Fruit fly (Drosophila melanogaster) whole organism, embryonic: ENCODE data around the gene TrpRS.

Source experiments
- Ada2b ChIP-seq: fragments of 200-800 bp; sonication (Bioruptor generic); IDR thresholded peaks from 2 replicates; pipeline ENCODE4 v1.3.6; 2022; ENCODE audit warnings: missing biosample characterization, missing genetic modification characterization
- CG10366 ChIP-seq: fragments of 200-800 bp; sonication (Bioruptor generic); IDR thresholded peaks from 2 replicates; pipeline ENCODE4 v1.3.6; 2022; ENCODE audit warnings: missing biosample characterization, missing genetic modification characterization
- CG11696 ChIP-seq: fragments of 200-800 bp; sonication (Bioruptor generic); IDR thresholded peaks from 2 replicates; pipeline ENCODE4 v1.3.6; 2022; ENCODE audit warnings: missing biosample characterization, missing genetic modification characterization
- CG12071 ChIP-seq: fragments of 200-800 bp; sonication (Bioruptor generic); optimal IDR thresholded peaks from 3 replicates; lab custom pipeline; 2018; ENCODE audit warnings: missing biosample characterization, mild to moderate bottlenecking, missing genetic modification characterization
- CG12236 ChIP-seq: fragments of 200-800 bp; sonication (Bioruptor generic); optimal IDR thresholded peaks from 2 replicates; lab custom pipeline; 2016; ENCODE audit warnings: missing biosample characterization, missing genetic modification characterization
- CG13287 ChIP-seq: fragments of 200-800 bp; sonication (Bioruptor generic); IDR thresholded peaks from 2 replicates; pipeline ENCODE4 v1.3.6; 2022; ENCODE audit warnings: missing biosample characterization, missing genetic modification characterization; ENCODE audit not compliant: partially characterized antibody
- CG18619 ChIP-seq: fragments of 200-800 bp; sonication (Bioruptor generic); optimal IDR thresholded peaks from 3 replicates; lab custom pipeline; 2017; ENCODE audit warnings: missing biosample characterization, mild to moderate bottlenecking, missing genetic modification characterization
- CG18764 ChIP-seq: fragments of 200-800 bp; sonication (Bioruptor generic); optimal IDR thresholded peaks from 3 replicates; lab custom pipeline; 2016; ENCODE audit warnings: missing biosample characterization, missing genetic modification characterization
- CG2202 ChIP-seq: fragments of 200-800 bp; sonication (Bioruptor generic); optimal IDR thresholded peaks from 2 replicates; lab custom pipeline; 2018; ENCODE audit warnings: missing biosample characterization, mild to moderate bottlenecking, missing genetic modification characterization
- CG3281 ChIP-seq: fragments of 200-800 bp; sonication (Bioruptor generic); optimal IDR thresholded peaks from 3 replicates; lab custom pipeline; 2017; ENCODE audit warnings: missing biosample characterization, mild to moderate bottlenecking, missing genetic modification characterization
- CG3847 ChIP-seq: fragments of 200-800 bp; sonication (Bioruptor generic); IDR thresholded peaks from 2 replicates; pipeline ENCODE4 v1.3.6; 2022; ENCODE audit warnings: missing biosample characterization, missing genetic modification characterization
- CG42726 ChIP-seq: fragments of 200-800 bp; sonication (Bioruptor generic); IDR thresholded peaks from 2 replicates; pipeline ENCODE4 v1.3.6; 2022; ENCODE audit warnings: missing biosample characterization, missing genetic modification characterization; ENCODE audit not compliant: partially characterized antibody
- CG7556 ChIP-seq: fragments of 200-800 bp; sonication (Bioruptor generic); optimal IDR thresholded peaks from 2 replicates; lab custom pipeline; 2017; ENCODE audit warnings: missing biosample characterization, mild to moderate bottlenecking, missing genetic modification characterization
- CG8089 ChIP-seq: fragments of 200-800 bp; sonication (Bioruptor generic); optimal IDR thresholded peaks from 3 replicates; lab custom pipeline; 2016; ENCODE audit warnings: missing biosample characterization, missing genetic modification characterization
- D ChIP-seq, 2 experiments: fragments of 200-800 bp in 1 of 2; fragments of >200 bp in 1 of 2; sonication (Bioruptor generic) in 1 of 2; optimal IDR thresholded peaks; 2 replicates in 1 of 2; 3 replicates in 1 of 2; lab custom pipeline; 2017; ENCODE audit warnings: mild to moderate bottlenecking in 1 of 2, missing biosample characterization in 1 of 2, missing genetic modification characterization in 1 of 2, missing genetic modification reagents in 1 of 2
- E2f2 ChIP-seq: fragments of 200-800 bp; sonication (Bioruptor generic); IDR thresholded peaks from 2 replicates; pipeline ENCODE4 v1.3.6; 2022; ENCODE audit warnings: missing biosample characterization, missing genetic modification characterization
- HHEX ChIP-seq: fragments of 200-800 bp; sonication (Bioruptor generic); optimal IDR thresholded peaks from 3 replicates; lab custom pipeline; 2017; ENCODE audit warnings: missing biosample characterization, mild to moderate bottlenecking, missing genetic modification characterization, missing genetic modification reagents
- HmgZ ChIP-seq: fragments of 200-800 bp; sonication (Bioruptor generic); optimal IDR thresholded peaks from 2 replicates; lab custom pipeline; 2018; ENCODE audit warnings: missing biosample characterization, mild to moderate bottlenecking, missing genetic modification characterization
- MTF-1 ChIP-seq: fragments of 200-800 bp; sonication (Bioruptor generic); optimal IDR thresholded peaks from 2 replicates; lab custom pipeline; 2018; ENCODE audit warnings: missing biosample characterization, mild to moderate bottlenecking, missing genetic modification characterization, borderline replicate concordance
- Max ChIP-seq: fragments of 200-800 bp; sonication (Bioruptor generic); optimal IDR thresholded peaks from 2 replicates; lab custom pipeline; 2016; ENCODE audit warnings: missing biosample characterization, mild to moderate bottlenecking, missing genetic modification characterization
- Neu2 ChIP-seq: fragments of 200-800 bp; sonication (Bioruptor generic); optimal IDR thresholded peaks from 3 replicates; lab custom pipeline; 2016; ENCODE audit warnings: missing biosample characterization, missing genetic modification characterization, borderline replicate concordance
- Nf-YB ChIP-seq: fragments of 200-800 bp; sonication (Bioruptor generic); optimal IDR thresholded peaks from 3 replicates; lab custom pipeline; 2019; ENCODE audit warnings: missing biosample characterization, mild to moderate bottlenecking, missing genetic modification characterization, moderate library complexity
- Rx ChIP-seq: fragments of 200-800 bp; sonication (Bioruptor generic); IDR thresholded peaks from 2 replicates; pipeline ENCODE4 v1.3.6; 2022; ENCODE audit warnings: missing biosample characterization, missing genetic modification characterization
- Sox102F ChIP-seq: fragments of 200-800 bp; sonication (Bioruptor generic); optimal IDR thresholded peaks from 2 replicates; lab custom pipeline; 2018; ENCODE audit warnings: missing biosample characterization, mild to moderate bottlenecking, missing genetic modification characterization, moderate library complexity
- Ssrp ChIP-seq: fragments of 200-800 bp; sonication (Bioruptor generic); optimal IDR thresholded peaks from 2 replicates; lab custom pipeline; 2018; ENCODE audit warnings: missing biosample characterization, mild to moderate bottlenecking, missing genetic modification characterization, moderate library complexity
- Taf1 ChIP-seq: fragments of 200-800 bp; sonication (Bioruptor generic); IDR thresholded peaks from 2 replicates; pipeline ENCODE4 v1.3.6; 2022; ENCODE audit warnings: missing biosample characterization, missing genetic modification characterization
- Xrp1 ChIP-seq: fragments of 200-800 bp; sonication (Bioruptor generic); IDR thresholded peaks from 2 replicates; pipeline ENCODE4 v1.3.6; 2022; ENCODE audit warnings: missing biosample characterization, missing genetic modification characterization
- ab ChIP-seq: fragments of 200-800 bp; sonication (Bioruptor generic); optimal IDR thresholded peaks from 2 replicates; lab custom pipeline; 2016; ENCODE audit warnings: missing biosample characterization, missing genetic modification characterization
- chinmo ChIP-seq: fragments of 200-800 bp; sonication (Bioruptor generic); IDR thresholded peaks from 4 replicates; pipeline ENCODE4 v1.3.6; 2022; ENCODE audit warnings: missing biosample characterization, missing genetic modification characterization; ENCODE audit not compliant: partially characterized antibody
- cwo ChIP-seq: fragments of 200-800 bp; sonication (Bioruptor generic); optimal IDR thresholded peaks from 3 replicates; lab custom pipeline; 2017; ENCODE audit warnings: missing biosample characterization, missing genetic modification characterization, mild to moderate bottlenecking, moderate library complexity, missing genetic modification reagents
- eve ChIP-seq, 2 experiments: fragments of >200 bp; optimal IDR thresholded peaks; 2 replicates each; lab custom pipeline; 2017; ENCODE audit warnings: missing biosample characterization in 2 of 2, missing genetic modification characterization in 2 of 2
- grn ChIP-seq: fragments of 200-800 bp; sonication (Bioruptor generic); optimal IDR thresholded peaks from 3 replicates; lab custom pipeline; 2017; ENCODE audit warnings: missing biosample characterization, missing genetic modification characterization
- gro ChIP-seq: fragments of 200-800 bp; sonication (Bioruptor generic); optimal IDR thresholded peaks from 2 replicates; lab custom pipeline; 2016; ENCODE audit warnings: missing biosample characterization, missing genetic modification characterization
- gsb ChIP-seq: fragments of 200-800 bp; sonication (Bioruptor generic); IDR thresholded peaks from 2 replicates; pipeline ENCODE4 v1.3.6; 2022; ENCODE audit warnings: missing biosample characterization, missing genetic modification characterization
- h ChIP-seq: fragments of >200 bp; optimal IDR thresholded peaks from 2 replicates; lab custom pipeline; 2017
- hkb ChIP-seq, 2 experiments: fragments of 200-800 bp in 1 of 2; fragments of >200 bp in 1 of 2; sonication (Bioruptor generic) in 1 of 2; IDR thresholded peaks in 1 of 2; optimal IDR thresholded peaks in 1 of 2; 2 replicates each; pipeline versions ENCODE4 v1.3.6 to Lab custom; 2017 to 2022; ENCODE audit warnings: missing biosample characterization in 1 of 2, missing genetic modification characterization in 1 of 2
- ind ChIP-seq: fragments of 200-800 bp; sonication (Bioruptor generic); optimal IDR thresholded peaks from 3 replicates; lab custom pipeline; 2016; ENCODE audit warnings: missing biosample characterization, missing genetic modification characterization
- insv ChIP-seq, 2 experiments: fragments of 200-800 bp; sonication (Bioruptor generic); optimal IDR thresholded peaks; 3 replicates each; lab custom pipeline; 2016 to 2018; ENCODE audit warnings: missing biosample characterization in 2 of 2, missing genetic modification characterization in 2 of 2
- ken ChIP-seq: fragments of 200-800 bp; sonication (Bioruptor generic); IDR thresholded peaks from 3 replicates; pipeline ENCODE4 v1.3.6; 2022; ENCODE audit warnings: missing biosample characterization, missing genetic modification characterization
- lilli ChIP-seq: fragments of 200-800 bp; sonication (Bioruptor generic); optimal IDR thresholded peaks from 3 replicates; lab custom pipeline; 2016; ENCODE audit warnings: missing biosample characterization, missing genetic modification characterization
- oc ChIP-seq: fragments of 200-800 bp; sonication (Bioruptor generic); optimal IDR thresholded peaks from 2 replicates; lab custom pipeline; 2018; ENCODE audit warnings: missing biosample characterization, mild to moderate bottlenecking, missing genetic modification characterization, moderate library complexity
- pb ChIP-seq: fragments of 200-800 bp; sonication (Bioruptor generic); optimal IDR thresholded peaks from 3 replicates; lab custom pipeline; 2016; ENCODE audit warnings: missing biosample characterization, missing genetic modification characterization
- phol ChIP-seq: fragments of 200-800 bp; sonication (Bioruptor generic); optimal IDR thresholded peaks from 3 replicates; lab custom pipeline; 2018; ENCODE audit warnings: missing biosample characterization, mild to moderate bottlenecking, missing genetic modification characterization, moderate library complexity
- ro ChIP-seq: fragments of 200-800 bp; sonication (Bioruptor generic); IDR thresholded peaks from 2 replicates; pipeline ENCODE4 v1.3.6; 2022; ENCODE audit warnings: missing biosample characterization, missing genetic modification characterization
- sens ChIP-seq: fragments of 200-800 bp; sonication (Bioruptor generic); peaks from one replicate; lab custom pipeline; 2016; ENCODE audit warnings: missing biosample characterization, missing genetic modification characterization
- ttk ChIP-seq: fragments of 200-800 bp; sonication (Bioruptor generic); IDR thresholded peaks from 2 replicates; pipeline ENCODE4 v2.1.2; 2022; ENCODE audit warnings: missing biosample characterization, missing genetic modification characterization
- tup ChIP-seq: fragments of 200-800 bp; sonication (Bioruptor generic); optimal IDR thresholded peaks from 2 replicates; lab custom pipeline; 2016; ENCODE audit warnings: missing biosample characterization, mild to moderate bottlenecking, missing genetic modification characterization, moderate library complexity
- twi ChIP-seq: fragments of 200-800 bp; optimal IDR thresholded peaks from 2 replicates; lab custom pipeline; 2019; ENCODE audit warnings: missing biosample characterization, mild to moderate bottlenecking, missing genetic modification characterization, moderate library complexity

TrpRS gene

DNA sequence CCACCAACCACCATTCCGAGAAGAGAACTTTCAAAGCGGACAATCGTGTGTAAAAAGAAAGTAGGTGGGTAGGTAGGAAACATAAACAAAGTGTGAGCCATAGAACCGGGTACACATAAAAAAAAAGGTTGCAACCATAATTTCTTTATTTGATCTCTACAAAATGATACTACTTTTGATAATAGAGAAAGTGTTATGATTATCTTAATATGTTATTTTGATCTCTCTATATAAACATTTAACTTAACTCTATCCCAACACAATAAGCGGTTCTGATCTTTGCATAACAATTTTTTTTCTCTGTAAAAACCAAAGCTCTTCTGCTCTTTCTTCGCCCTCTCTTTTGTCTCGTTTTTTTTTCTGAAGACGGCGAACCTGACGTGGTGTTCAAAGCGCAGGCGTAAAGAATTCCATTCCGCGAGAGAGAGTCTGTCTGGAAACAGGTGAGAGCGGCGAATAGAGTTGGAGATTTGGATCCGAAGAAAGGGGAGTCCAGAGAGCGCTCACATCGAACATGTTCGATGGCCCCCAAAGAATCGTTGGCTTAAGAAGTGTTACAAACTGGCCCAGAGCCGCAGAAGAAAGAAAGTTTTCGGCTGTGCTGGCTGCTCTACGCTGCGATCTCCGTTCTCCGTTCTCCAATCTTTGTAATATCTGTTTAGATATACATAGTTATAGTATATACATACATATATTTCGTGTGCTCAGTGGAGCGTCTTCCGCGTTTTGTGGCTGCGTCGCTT is 19.7 kb downstream of the TrpRS start (continued):
- TF ChIP-seq phol = peak; percentile 72
- TF ChIP-seq Rx (GFP tag; lab: Robert Waterston, UW) = 0 out of 2 replicates have a peak, but pooled peaks have one; percentile 47
- 0 out of 2 replicates have a peak, but pooled peaks have one; percentile 58 for TF ChIP-seq ttk (GFP tag; lab: Robert Waterston, UW)
- peak; percentile 35 for TF ChIP-seq CG12236 (GFP tag; lab: Kevin White, UChicago)
- TF ChIP-seq Ada2b (GFP tag; lab: Robert Waterston, UW) = peak; percentile 52; the same call in 1 of the 2 replicates
- no peak for TF ChIP-seq CG13287 (GFP tag; lab: Robert Waterston, UW)
- TF ChIP-seq lilli = peak; percentile 30
- no peak for TF ChIP-seq gro (GFP tag; lab: Kevin White, UChicago)
- peak; percentile 37; the same call in 1 of the 3 replicates for TF ChIP-seq ken (GFP tag; lab: Robert Waterston, UW)
- TF ChIP-seq CG18619 (GFP tag; lab: Kevin White, UChicago) = peak; percentile 21
- peak; percentile 23 for TF ChIP-seq Max
- TF ChIP-seq ab = no peak
- no peak for TF ChIP-seq gsb (GFP tag; lab: Robert Waterston, UW)
- no peak for TF ChIP-seq tup (GFP tag; lab: Kevin White, UChicago)
- no peak for TF ChIP-seq CG18764
- peak; percentile 98 for TF ChIP-seq sens
- peak; percentile 63 for TF ChIP-seq Ssrp
- no peak for TF ChIP-seq CG10366 (GFP tag; lab: Robert Waterston, UW)
- peak; percentile 62 for TF ChIP-seq CG7556 (GFP tag; lab: Kevin White, UChicago)
- TF ChIP-seq cwo (GFP tag; lab: Kevin White, UChicago) = peak; percentile 17
- TF ChIP-seq CG12071 (GFP tag; lab: Kevin White, UChicago) = no peak
- TF ChIP-seq Neu2 (GFP tag; lab: Kevin White, UChicago) = no peak
- peak; percentile 50 for TF ChIP-seq Nf-YB (GFP tag; lab: Kevin White, UChicago)
- peak; percentile 81 for TF ChIP-seq Xrp1 (GFP tag; lab: Robert Waterston, UW)
- TF ChIP-seq MTF-1 = peak; percentile 14
- TF ChIP-seq CG2202 (tag; lab: Kevin White, UChicago) = peak; percentile 71
- TF ChIP-seq Taf1 (GFP tag; lab: Robert Waterston, UW) = no peak
- TF ChIP-seq ro = 0 out of 2 replicates have a peak, but pooled peaks have one; percentile 20
- peak; percentile 87 for TF ChIP-seq oc (tag; lab: Kevin White, UChicago)
- no peak for TF ChIP-seq hkb (optimal IDR thresholded peaks at IDR 0.05; lab: Kevin White, UChicago)
- peak; percentile 61; the same call in 1 of the 2 replicates for TF ChIP-seq hkb (GFP tag; IDR thresholded peaks at IDR 0.05; lab: Robert Waterston, UW)
- TF ChIP-seq Sox102F = peak; percentile 74
- no peak; the same call in 1 of the 2 replicates for TF ChIP-seq E2f2 (GFP tag; lab: Robert Waterston, UW)
- no peak for TF ChIP-seq pb (GFP tag; lab: Kevin White, UChicago)
- TF ChIP-seq ind (GFP tag; lab: Kevin White, UChicago) = peak; percentile 50
- peak; percentile 21 for TF ChIP-seq twi
- no peak for TF ChIP-seq CG42726
- peak; percentile 14 for TF ChIP-seq HHEX (GFP tag; lab: Kevin White, UChicago)
- 0 out of 2 replicates have a peak, but pooled peaks have one; percentile 13 for TF ChIP-seq CG3847 (GFP tag; lab: Robert Waterston, UW)
- no peak for TF ChIP-seq D (optimal IDR thresholded peaks at IDR 0.05; lab: Kevin White, UChicago)
- TF ChIP-seq D (GFP tag; optimal IDR thresholded peaks at IDR 0.05; lab: Kevin White, UChicago) = peak; percentile 78
- no peak for TF ChIP-seq h (lab: Kevin White, UChicago)
- TF ChIP-seq insv (GFP tag; optimal IDR thresholded peaks at IDR 0.05; lab: Kevin White, UChicago) = no peak
- no peak for TF ChIP-seq grn
- no peak for TF ChIP-seq HmgZ (tag; lab: Kevin White, UChicago)
- TF ChIP-seq eve (GFP tag; optimal IDR thresholded peaks at IDR 0.05; lab: Kevin White, UChicago) = no peak
- no peak for TF ChIP-seq chinmo
- no peak for TF ChIP-seq CG11696 (GFP tag; lab: Robert Waterston, UW)
- TF ChIP-seq CG8089 (GFP tag; lab: Kevin White, UChicago) = no peak
- no peak for TF ChIP-seq CG3281 (GFP tag; lab: Kevin White, UChicago)
